Worm (Caenorhabditis elegans) whole organism, dauer: ENCODE results near the gene unc-53.
"Not testable (repeated sequence)": the region's sequence is repeated elsewhere in the genome, so short reads cannot be mapped to it uniquely, and the experiment has no call there.

Experiments used
- unc-62 ChIP-seq: sonication (generic microtip); optimal IDR thresholded peaks from 2 replicates; lab custom pipeline; 2017; ENCODE audit warnings: missing biosample characterization, missing genetic modification reagents, missing genetic modification characterization

unc-53 gene

DNA sequence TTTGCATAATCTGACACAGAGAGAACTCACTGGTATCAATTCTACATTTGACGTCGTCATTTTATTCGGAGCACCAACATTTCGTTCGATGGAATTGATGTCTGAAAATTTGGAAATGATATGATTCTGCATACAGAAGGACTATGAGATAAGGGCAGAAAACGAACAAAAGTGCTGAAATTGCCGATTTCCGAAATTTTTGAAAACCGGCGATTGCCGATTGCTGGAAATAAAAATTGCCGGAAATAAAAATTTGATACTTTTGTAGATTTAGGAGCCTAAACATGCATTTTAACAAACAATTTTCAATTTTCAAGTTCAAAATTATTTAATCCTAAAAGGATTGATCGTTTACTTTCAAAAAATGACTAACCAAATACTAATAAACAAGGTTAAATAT is at the start of gene unc-53:
Gene unc-53 (minus strand): TSS at position 101 of the 400 bp plus-strand sequence.
- no peak for TF ChIP-seq unc-62

DNA sequence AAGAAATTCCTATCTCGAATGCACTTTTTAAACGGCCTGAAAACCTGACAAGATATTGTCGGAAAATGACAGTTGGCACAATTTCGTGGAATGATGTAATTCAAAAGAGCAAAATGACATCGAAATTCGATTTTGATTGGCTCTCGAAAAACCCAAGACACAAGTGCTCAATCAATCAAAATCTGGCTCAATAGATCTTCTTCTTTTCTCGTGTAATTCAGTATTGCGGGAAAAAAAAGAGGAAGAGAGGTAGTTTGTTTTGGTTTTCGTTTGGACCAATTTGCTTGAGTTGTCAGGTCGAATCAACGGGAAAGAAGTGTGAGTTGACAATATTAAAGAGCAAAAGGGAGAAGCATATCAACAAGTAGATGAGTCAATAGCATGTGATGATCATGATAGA is 46.5 kb upstream of the unc-53 start:
- no peak for TF ChIP-seq unc-62

DNA sequence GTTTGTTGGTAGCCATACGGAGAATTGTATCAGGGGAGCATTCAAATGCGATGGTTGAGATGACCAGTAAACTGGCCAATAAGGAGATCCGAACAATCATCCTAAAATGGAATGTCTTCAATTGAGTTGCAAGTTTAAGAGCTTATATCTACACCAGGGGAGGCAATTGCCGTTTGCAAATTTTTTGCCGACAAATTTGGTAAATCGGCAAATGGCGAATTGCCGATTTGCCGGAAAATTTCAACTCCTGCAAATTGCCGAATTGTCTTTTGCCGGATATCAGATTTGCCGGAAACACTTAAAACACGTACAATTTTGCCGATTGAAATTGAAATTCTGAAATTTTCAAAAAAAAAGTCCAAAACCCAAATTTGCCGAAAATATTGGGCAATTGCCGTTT is 45.6 kb upstream of the unc-53 start, which contains the start of gene F40F8.5:
Gene F40F8.5 (minus strand): TSS at position 101 of the 400 bp plus-strand sequence.
- TF ChIP-seq unc-62: no peak

- no peak for TF ChIP-seq unc-62
Measured at ce11 chrII:11132542-11132941, 43.3 kb upstream of the unc-53 start, which contains the start of gene F40F8.11. Gene F40F8.11, minus strand, starts transcription at chrII:11132590.

DNA sequence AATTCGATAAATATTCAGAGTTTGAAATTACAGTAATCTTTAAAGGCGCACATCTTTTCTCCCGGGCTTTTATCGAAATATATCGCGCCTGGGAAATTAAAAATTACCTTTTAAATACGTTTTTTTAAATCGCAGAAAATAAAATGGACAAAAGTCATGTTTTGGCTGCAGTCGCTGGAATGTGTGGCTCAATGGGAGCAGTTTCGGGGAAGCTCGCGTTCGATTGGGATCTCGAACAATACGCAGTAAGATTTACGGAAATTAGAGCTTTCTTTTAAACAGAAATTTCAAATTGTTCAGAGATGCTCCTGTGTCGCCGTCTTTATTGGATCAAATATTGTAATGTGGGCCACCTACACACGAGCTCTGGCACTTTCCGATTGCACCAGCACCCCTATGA is 40.3 kb upstream of the unc-53 start, which contains the start of gene F40F8.12:
Gene F40F8.12 (plus strand): TSS at position 301 of the 400 bp plus-strand sequence.
- TF ChIP-seq unc-62: no peak

ce11 chrII:11128989-11129388 is 39.7 kb upstream of the unc-53 start, which contains the start of gene F40F8.3:
Gene F40F8.3, plus strand, starts transcription at chrII:11129289.
- TF ChIP-seq unc-62: no peak

- no peak for TF ChIP-seq unc-62
Measured at ce11 chrII:11127364-11127763, 38.1 kb upstream of the unc-53 start, which contains the start of gene F40F8.1. Gene F40F8.1, plus strand, starts transcription at chrII:11127664.

DNA sequence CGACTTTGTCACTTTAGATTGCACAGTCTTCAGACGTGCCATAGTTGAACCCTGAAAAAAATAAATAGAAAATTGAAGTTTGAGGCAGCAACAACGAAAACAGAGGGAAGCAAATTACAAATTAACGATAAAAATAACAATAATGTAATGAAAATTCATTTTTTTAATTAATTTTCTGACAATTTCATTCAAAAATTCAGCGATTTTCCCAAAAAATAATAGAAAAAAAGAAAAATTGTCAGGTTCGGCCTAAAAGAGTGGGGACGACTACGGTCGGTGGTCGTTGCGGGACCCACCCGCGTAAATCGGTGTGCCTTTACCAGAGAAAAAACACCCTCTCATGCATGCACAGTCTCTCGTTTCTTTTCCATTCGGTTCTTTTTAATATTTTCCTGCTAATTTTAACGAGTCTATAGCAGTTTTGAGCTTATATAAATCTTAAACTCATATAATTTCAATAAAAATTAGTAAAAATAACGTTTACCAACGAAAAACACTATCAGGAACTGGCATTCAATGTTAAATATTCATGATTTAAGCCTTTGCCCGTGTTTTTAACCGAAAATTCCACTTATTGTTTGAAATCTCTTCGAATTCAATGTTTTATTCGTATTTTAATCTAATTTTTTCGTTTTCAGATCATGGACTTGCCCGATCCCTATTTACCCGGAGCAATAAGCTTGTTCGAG is 37.2 kb upstream of the unc-53 start, which contains the start of the genes rps-9 and lsm-1:
Gene rps-9 (minus strand): TSS at position 51 of the 689 bp plus-strand sequence.
Gene lsm-1 (plus strand): TSS at position 639 of the 689 bp plus-strand sequence.
- TF ChIP-seq unc-62: no peak

- TF ChIP-seq unc-62: no peak
Measured at ce11 chrII:11125059-11125594, 35.9 kb upstream of the unc-53 start.

DNA sequence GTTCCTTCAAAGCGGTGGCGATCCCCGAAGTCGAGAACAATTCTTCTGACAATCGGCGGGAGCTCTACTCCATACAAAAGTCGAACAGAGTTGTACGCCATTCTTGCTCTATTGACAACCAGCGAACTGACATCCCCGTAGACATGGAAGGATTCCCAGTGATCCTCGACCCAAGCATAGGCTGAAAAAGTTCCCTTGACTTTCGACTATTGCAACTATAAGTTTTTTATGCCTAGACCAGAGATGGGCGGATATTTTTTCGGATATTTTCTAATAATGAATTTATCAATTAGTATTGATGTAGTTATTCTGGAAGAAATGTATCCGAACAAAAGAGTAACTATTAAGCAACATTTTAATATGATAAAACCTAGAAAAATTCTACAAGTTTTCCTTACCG is 32.5 kb upstream of the unc-53 start, which contains the start of gene W10C6.2:
Gene W10C6.2 (minus strand): TSS at position 101 of the 400 bp plus-strand sequence.
- TF ChIP-seq unc-62: not testable (repeated sequence)

DNA sequence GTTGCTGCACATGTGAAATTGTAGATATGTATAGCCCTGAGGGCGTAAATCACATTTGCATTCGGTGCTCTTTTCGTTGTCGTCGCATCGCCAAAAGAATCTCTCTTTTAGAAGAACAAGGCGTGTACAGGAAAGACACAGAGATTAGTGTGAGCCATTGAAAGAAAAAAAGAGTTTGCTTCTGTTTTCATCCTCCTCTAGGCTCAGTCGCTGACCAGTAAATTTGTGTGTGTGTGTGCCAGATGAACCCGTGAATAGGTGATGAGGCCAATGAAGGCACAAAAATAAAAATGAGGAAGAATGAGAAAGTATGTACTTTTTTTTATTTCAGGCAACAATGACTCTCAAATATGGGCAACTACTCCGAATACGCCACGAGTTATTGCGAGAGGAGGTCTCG is 23.2 kb upstream of the unc-53 start, which contains the start of gene mat-2:
Gene mat-2 (plus strand): TSS at position 301 of the 400 bp plus-strand sequence.
- no peak for TF ChIP-seq unc-62

- TF ChIP-seq unc-62: no peak
Measured at ce11 chrII:11111107-11111506, 21.9 kb upstream of the unc-53 start, which contains the start of gene glb-4. Gene glb-4, minus strand, starts transcription at chrII:11111207.

ce11 chrII:11110419-11110818 is 21.2 kb upstream of the unc-53 start:
- TF ChIP-seq unc-62: no peak

DNA sequence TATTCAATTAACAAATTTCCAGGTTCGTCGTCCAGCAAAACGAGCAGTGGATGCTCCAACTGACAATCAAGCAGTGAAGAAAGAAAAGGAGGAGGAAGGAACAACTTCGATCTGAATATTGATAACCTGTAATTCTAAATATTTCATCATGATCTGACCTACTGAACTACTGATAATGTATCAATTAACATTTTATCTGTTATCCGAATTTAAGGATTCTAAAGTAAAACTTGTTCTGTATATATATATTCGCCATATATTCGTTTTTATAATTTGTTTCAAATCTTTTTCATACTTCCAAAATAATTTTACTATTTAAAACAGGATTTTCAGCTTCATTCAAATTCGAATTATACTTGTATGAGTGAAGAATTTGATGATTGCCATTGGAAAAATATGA is 18.6 kb upstream of the unc-53 start, which contains the start of gene apc-17:
Gene apc-17 (plus strand): TSS at position 301 of the 400 bp plus-strand sequence.
- no peak for TF ChIP-seq unc-62

DNA sequence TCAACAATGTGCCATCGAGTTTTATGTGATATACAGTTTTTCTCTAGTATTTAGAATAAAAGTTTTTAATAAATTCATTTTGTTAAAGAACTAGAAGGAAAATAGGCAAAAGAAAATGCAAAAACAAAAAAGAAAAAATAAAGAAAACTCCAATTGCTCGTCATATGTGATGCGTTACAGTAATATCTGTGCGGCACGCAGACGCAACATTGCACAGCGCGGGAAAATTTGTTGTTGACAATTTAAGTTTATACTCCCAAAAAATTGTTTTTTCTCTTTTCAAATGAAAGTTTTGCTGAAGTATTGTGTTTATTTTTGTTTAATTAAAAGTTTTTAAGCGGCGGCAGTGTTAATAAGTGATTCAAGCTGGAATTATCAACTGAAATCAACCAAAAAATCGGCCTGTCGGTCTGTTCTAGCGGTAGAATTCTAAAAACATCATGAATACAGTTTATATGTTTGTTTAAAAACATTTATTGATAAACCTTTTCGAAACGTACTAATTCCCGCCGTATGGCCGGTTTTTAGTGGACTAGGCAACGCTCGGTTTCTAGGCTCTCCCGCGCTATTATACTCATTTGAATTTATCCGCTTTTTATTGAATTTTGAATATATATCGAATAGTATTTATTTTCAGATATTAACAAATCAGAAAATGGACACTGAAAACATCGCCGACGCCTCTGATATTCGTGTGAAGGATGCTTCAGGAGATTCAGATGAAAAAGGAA is 16.9 kb upstream of the unc-53 start, which contains the start of gene nasp-1:
Gene nasp-1 (plus strand): TSS at position 632 of the 731 bp plus-strand sequence.
- TF ChIP-seq unc-62: no peak

- TF ChIP-seq unc-62: no peak
Measured at ce11 chrII:11104162-11104561, 14.9 kb upstream of the unc-53 start, which contains the start of gene C09H10.9. Gene C09H10.9, plus strand, starts transcription at chrII:11104462.

ce11 chrII:11103657-11104056 is 14.4 kb upstream of the unc-53 start, which contains the start of gene C09H10.5:
Gene C09H10.5, minus strand, starts transcription at chrII:11103757.
- TF ChIP-seq unc-62: no peak
